Fruit fly (Drosophila melanogaster) Kc167 (cell line): ENCODE data around the gene CG32856.

ENCODE experiments used
- Myc ChIP-seq: fragments of >200 bp; optimal IDR thresholded peaks from 2 replicates; lab custom pipeline; 2017; ENCODE audit warnings: missing external identifiers
- h ChIP-seq: fragments of >200 bp; optimal IDR thresholded peaks from 3 replicates; lab custom pipeline; 2018; ENCODE audit warnings: missing external identifiers
- psq ChIP-seq: fragments of >200 bp; optimal IDR thresholded peaks from 2 replicates; lab custom pipeline; 2017; ENCODE audit warnings: missing external identifiers
- ttk ChIP-seq: sonication (Bioruptor generic); optimal IDR thresholded peaks from 2 replicates; lab custom pipeline; 2017; ENCODE audit warnings: missing external identifiers

DNA sequence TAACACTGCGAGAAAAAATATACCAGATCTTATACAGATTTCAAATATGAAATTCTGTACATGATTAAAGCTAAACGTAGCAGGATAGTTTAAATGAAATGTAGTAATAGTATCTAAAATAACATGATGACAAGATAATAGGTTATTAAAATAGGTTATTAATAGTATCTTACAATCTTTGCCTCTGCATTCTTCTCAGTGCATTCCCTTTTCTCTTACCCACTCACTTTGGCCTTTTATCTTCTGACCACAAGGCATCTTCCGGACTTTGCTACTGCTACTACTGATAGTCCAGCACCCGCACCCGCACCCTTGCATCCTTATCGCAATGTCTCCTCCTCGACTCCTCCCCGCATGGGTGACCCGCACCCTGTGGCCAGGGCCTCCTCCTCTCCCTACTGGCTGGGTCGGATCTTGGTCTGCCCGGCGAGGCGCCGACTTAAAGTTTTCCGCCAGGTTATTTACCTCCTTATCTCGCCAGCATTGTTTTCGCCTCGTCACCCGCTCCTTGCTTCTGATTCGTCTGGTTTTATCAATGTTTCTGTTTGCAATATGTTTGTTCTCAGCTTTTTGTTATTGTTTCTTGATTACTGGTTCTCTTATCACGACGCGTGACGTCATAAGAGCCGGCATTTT is 19.4 kb upstream of the CG32856 start:
- TF ChIP-seq ttk (lab: Kevin White, UChicago) (no peak), h (lab: Kevin White, UChicago) (no peak), Myc (lab: Kevin White, UChicago) (no peak), psq (lab: Kevin White, UChicago) (no peak)
